Worm (Caenorhabditis elegans) whole organism, L3 larva: ENCODE measurements around the gene F35G2.5.

ENCODE experiments used
- ZK546.5 ChIP-seq: sonication (generic microtip); optimal IDR thresholded peaks from 2 replicates; lab custom pipeline; 2017; ENCODE audit warnings: missing biosample characterization, missing genetic modification characterization
- hmg-11 ChIP-seq: sonication (generic microtip); optimal IDR thresholded peaks from 2 replicates; lab custom pipeline; 2016; ENCODE audit warnings: missing genetic modification characterization, missing compliant biosample characterization
- nhr-11 ChIP-seq: fragments of 150-350 bp; optimal IDR thresholded peaks from 2 replicates; lab custom pipeline; 2014; ENCODE audit warnings: missing biosample characterization, missing genetic modification characterization

DNA sequence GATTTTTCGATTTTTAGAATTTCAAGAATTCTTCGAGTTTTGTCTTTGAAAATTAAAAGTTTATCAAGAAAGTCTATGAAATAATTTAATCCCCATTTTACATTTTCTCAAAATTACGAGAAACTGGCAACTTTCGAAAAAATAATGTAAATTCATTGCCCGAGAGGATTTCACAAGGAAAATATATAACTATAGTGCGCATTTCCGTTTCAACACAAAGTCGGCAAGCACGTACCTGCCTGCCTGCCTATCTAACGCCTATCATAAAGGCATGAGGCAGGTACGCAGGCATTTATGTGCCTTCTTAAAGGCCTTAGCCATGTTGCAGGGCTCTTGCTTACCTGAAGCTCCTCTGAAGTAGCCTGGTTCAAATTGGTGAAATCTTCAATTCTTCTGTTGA lies 6.6 kb upstream of the F35G2.5 start:
- TF ChIP-seq nhr-11 (tag; lab: Kevin White, UChicago) (no peak), hmg-11 (no peak), ZK546.5 (tag; lab: Kevin White, UChicago) (no peak)
